Fruit fly (Drosophila melanogaster): ENCODE data around the gene MSBP.

MSBP gene

dm6 chrX:15860479-15860878 is 29.4 kb downstream of the MSBP start:
- TF ChIP-seq Eip75B (GFP tag; optimal IDR thresholded peaks at IDR 0.05) (peak; percentile 69), CG6792 (GFP tag; optimal IDR thresholded peaks at IDR 0.05) (no peak), CG16779 (tag; optimal IDR thresholded peaks at IDR 0.05) (peak; percentile 70), CG6276 (GFP tag; optimal IDR thresholded peaks at IDR 0.05) (peak; percentile 62), Blimp-1 (GFP tag; optimal IDR thresholded peaks at IDR 0.05) (peak; percentile 29), CG9139 (GFP tag; optimal IDR thresholded peaks at IDR 0.05) (peak; percentile 77), CG11762 (GFP tag; optimal IDR thresholded peaks at IDR 0.05; ENCODE audit: insufficient read depth) (no peak), CG6808 (GFP tag; optimal IDR thresholded peaks at IDR 0.05) (peak; percentile 74), acj6 (GFP tag; optimal IDR thresholded peaks at IDR 0.05) (no peak), Sox15 (GFP tag; optimal IDR thresholded peaks at IDR 0.05) (no peak), CG6163 (GFP tag; IDR thresholded peaks at IDR 0.05) (peak; percentile 84), CG4318 (GFP tag; optimal IDR thresholded peaks at IDR 0.05) (no peak), CG8119 (GFP tag; IDR thresholded peaks at IDR 0.05) (no peak), CG32006 (GFP tag; optimal IDR thresholded peaks at IDR 0.05) (peak; percentile 54), net (GFP tag; optimal IDR thresholded peaks at IDR 0.05) (peak; percentile 38), CG7368 (GFP tag; optimal IDR thresholded peaks at IDR 0.05) (peak; percentile 54), CG31627 (GFP tag; optimal IDR thresholded peaks at IDR 0.05) (no peak), CG11902 (GFP tag; optimal IDR thresholded peaks at IDR 0.05) (no peak), esn (GFP tag; optimal IDR thresholded peaks at IDR 0.05) (peak; percentile 15), dsx (GFP tag; optimal IDR thresholded peaks at IDR 0.05; ENCODE audit: poor library complexity, severe bottlenecking) (peak; percentile 62), lz (GFP tag; optimal IDR thresholded peaks at IDR 0.05) (peak; percentile 20), dac (GFP tag; optimal IDR thresholded peaks at IDR 0.05) (peak; percentile 40), eg (GFP tag; IDR thresholded peaks at IDR 0.05) (no peak; the same call in 2 of the 3 replicates), Ets21C (GFP tag; optimal IDR thresholded peaks at IDR 0.05) (no peak), CG3919 (GFP tag; optimal IDR thresholded peaks at IDR 0.05) (peak; percentile 42), Gug (GFP tag; IDR thresholded peaks at IDR 0.05) (peak; percentile 43), Smox (GFP tag; optimal IDR thresholded peaks at IDR 0.05) (no peak), CG11294 (GFP tag; IDR thresholded peaks at IDR 0.05) (no peak), topi (GFP tag; optimal IDR thresholded peaks at IDR 0.05) (peak; percentile 36), Sox14 (GFP tag; optimal IDR thresholded peaks at IDR 0.05) (peak; percentile 86), CG15336 (GFP tag; IDR thresholded peaks at IDR 0.05) (peak; percentile 56), CG1621 (tag; optimal IDR thresholded peaks at IDR 0.05) (peak; percentile 65), Sox102F (GFP tag; optimal IDR thresholded peaks at IDR 0.05) (peak; percentile 33), fd85E (GFP tag; optimal IDR thresholded peaks at IDR 0.05) (no peak), CG8319 (GFP tag; optimal IDR thresholded peaks at IDR 0.05) (peak; percentile 10), spab (GFP tag; optimal IDR thresholded peaks at IDR 0.05) (peak; percentile 45), CG10669 (GFP tag; optimal IDR thresholded peaks at IDR 0.05) (peak; percentile 53), CG3032 (tag; optimal IDR thresholded peaks at IDR 0.05) (peak; percentile 55), CG6854 (GFP tag; optimal IDR thresholded peaks at IDR 0.05) (peak; percentile 9), Ets96B (tag; optimal IDR thresholded peaks at IDR 0.05) (peak; percentile 51), Hr38 (GFP tag; optimal IDR thresholded peaks at IDR 0.05) (no peak), vri (GFP tag; optimal IDR thresholded peaks at IDR 0.05) (peak; percentile 64), Met (GFP tag; optimal IDR thresholded peaks at IDR 0.05) (peak; percentile 21), CG8632 (GFP tag; optimal IDR thresholded peaks at IDR 0.05) (peak; percentile 36), Hr4 (GFP tag; optimal IDR thresholded peaks at IDR 0.05) (no peak), CG34406 (GFP tag; optimal IDR thresholded peaks at IDR 0.05) (peak; percentile 44), achi (GFP tag; optimal IDR thresholded peaks at IDR 0.05) (peak; percentile 36), Eip78C (GFP tag) (peak; percentile 38), svp (GFP tag) (peak; percentile 90), Hr39 (GFP tag; optimal IDR thresholded peaks at IDR 0.05) (no peak), Lpt (GFP tag; optimal IDR thresholded peaks at IDR 0.05) (peak; percentile 67), CG10631 (GFP tag; optimal IDR thresholded peaks at IDR 0.05) (no peak), salr (GFP tag; optimal IDR thresholded peaks at IDR 0.05) (peak in 1 of 2 experiments; percentile 45)
